Fruit fly (Drosophila melanogaster) whole organism, adult: Measurements from ENCODE around the gene COX6AL2.
A peak's percentile ranks its signal among the peaks of the same experiment; 100 is the strongest.

ENCODE experiments used
- CG12768 ChIP-seq: fragments of 200-800 bp; sonication (Bioruptor generic); optimal IDR thresholded peaks from 2 replicates; lab custom pipeline; 2017; ENCODE audit warnings: missing biosample characterization, missing genetic modification characterization, mild to moderate bottlenecking, moderate library complexity, missing genetic modification reagents
- CG33017 ChIP-seq: fragments of 200-800 bp; sonication (Bioruptor generic); optimal IDR thresholded peaks from 2 replicates; lab custom pipeline; 2018; ENCODE audit warnings: missing biosample characterization, mild to moderate bottlenecking, missing genetic modification characterization, moderate library complexity
- CG5204 ChIP-seq: fragments of 200-800 bp; sonication (Bioruptor generic); optimal IDR thresholded peaks from 2 replicates; lab custom pipeline; 2016; ENCODE audit warnings: missing biosample characterization, missing genetic modification characterization
- CG7045 ChIP-seq: fragments of 200-800 bp; sonication (Bioruptor generic); optimal IDR thresholded peaks from 2 replicates; lab custom pipeline; 2017; ENCODE audit warnings: missing biosample characterization, mild to moderate bottlenecking, missing genetic modification characterization
- CG7101 ChIP-seq: fragments of 200-800 bp; sonication (Bioruptor generic); optimal IDR thresholded peaks from 2 replicates; lab custom pipeline; 2018; ENCODE audit warnings: missing biosample characterization, mild to moderate bottlenecking, missing genetic modification characterization, moderate library complexity
- Clk ChIP-seq: fragments of 200-800 bp; sonication (Bioruptor generic); optimal IDR thresholded peaks from 2 replicates; lab custom pipeline; 2017; ENCODE audit warnings: missing biosample characterization, missing genetic modification characterization
- Hr96 ChIP-seq: fragments of 200-800 bp; sonication (Bioruptor generic); optimal IDR thresholded peaks from 2 replicates; lab custom pipeline; 2016; ENCODE audit warnings: missing biosample characterization, missing genetic modification characterization
- Mnt ChIP-seq: fragments of 200-800 bp; sonication (Bioruptor generic); optimal IDR thresholded peaks from 2 replicates; lab custom pipeline; 2016; ENCODE audit warnings: missing biosample characterization, mild to moderate bottlenecking, missing genetic modification characterization
- bab1 ChIP-seq: fragments of 200-800 bp; sonication (Bioruptor generic); optimal IDR thresholded peaks from 3 replicates; lab custom pipeline; 2019; ENCODE audit warnings: missing biosample characterization, mild to moderate bottlenecking, missing genetic modification characterization, moderate library complexity
- kay ChIP-seq: fragments of 200-800 bp; sonication (Bioruptor generic); peaks from one replicate; lab custom pipeline; 2016; ENCODE audit warnings: missing biosample characterization, missing genetic modification characterization, borderline replicate concordance
- pad ChIP-seq: fragments of 200-800 bp; sonication (Bioruptor generic); optimal IDR thresholded peaks from 3 replicates; lab custom pipeline; 2017; ENCODE audit warnings: missing biosample characterization, missing genetic modification characterization, mild to moderate bottlenecking, moderate library complexity, missing genetic modification reagents
- tj ChIP-seq: fragments of 200-800 bp; sonication (Bioruptor generic); optimal IDR thresholded peaks from 3 replicates; lab custom pipeline; 2017; ENCODE audit warnings: missing biosample characterization, mild to moderate bottlenecking, missing genetic modification characterization, moderate library complexity
- toe ChIP-seq: fragments of 200-800 bp; sonication (Bioruptor generic); optimal IDR thresholded peaks from 2 replicates; lab custom pipeline; 2016; ENCODE audit warnings: missing biosample characterization, missing genetic modification characterization

DNA sequence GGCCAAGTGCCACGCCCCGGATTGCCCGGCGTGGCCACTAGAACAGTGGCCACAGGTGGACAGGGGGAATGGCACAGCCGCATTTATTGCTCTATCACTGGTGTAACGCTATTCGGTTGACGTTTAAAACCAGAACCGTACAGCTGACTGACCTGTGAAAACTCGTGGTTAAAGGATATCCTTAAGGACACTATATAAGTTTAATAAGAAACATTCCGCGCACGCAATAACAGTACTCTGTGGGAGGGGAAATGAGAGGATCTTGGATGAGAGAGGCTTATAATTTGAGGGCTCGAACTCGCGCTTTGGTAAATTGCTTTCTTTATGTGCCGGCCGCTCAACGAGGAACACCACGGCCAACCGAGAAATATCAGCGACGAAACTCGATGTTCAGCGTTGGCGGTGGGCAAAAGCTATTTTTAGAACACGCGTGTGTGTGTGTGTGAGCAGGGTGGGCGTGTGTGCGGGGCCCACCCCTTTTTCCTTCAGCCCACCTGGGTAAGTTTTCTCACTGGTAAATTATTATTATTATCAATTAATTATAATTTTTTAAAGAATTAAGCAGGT is 17.6 kb downstream of the COX6AL2 start:
- no peak for TF ChIP-seq Hr96 (GFP tag; lab: Kevin White, UChicago)
- no peak for TF ChIP-seq toe (GFP tag; lab: Kevin White, UChicago)
- TF ChIP-seq bab1 (GFP tag; lab: Kevin White, UChicago), result no peak
- no peak for TF ChIP-seq CG33017
- TF ChIP-seq CG5204 (GFP tag; lab: Kevin White, UChicago), result no peak
- TF ChIP-seq CG12768, result peak; percentile 4
- TF ChIP-seq CG7045 (GFP tag; lab: Kevin White, UChicago), result no peak
- no peak for TF ChIP-seq kay (GFP tag; lab: Kevin White, UChicago)
- TF ChIP-seq pad (GFP tag; lab: Kevin White, UChicago), result peak; percentile 92
- TF ChIP-seq tj (GFP tag; lab: Kevin White, UChicago), result no peak
- TF ChIP-seq Mnt (GFP tag; lab: Kevin White, UChicago), result no peak
- no peak for TF ChIP-seq CG7101 (tag; lab: Kevin White, UChicago)
- TF ChIP-seq Clk, result no peak
